Worm (Caenorhabditis elegans): ENCODE data around the gene H14A12.5.

Gene H14A12.5

ce11 chrIII:7498346-7498745, 29.5 kb upstream of the H14A12.5 start:
- TF ChIP-seq sptf-1 (tag; optimal IDR thresholded peaks at IDR 0.05) (peak; percentile 60), unc-120 (tag; optimal IDR thresholded peaks at IDR 0.05; ENCODE audit: poor library complexity, severe bottlenecking) (peak; percentile 23), ces-1 (GFP tag; optimal IDR thresholded peaks at IDR 0.05) (peak; percentile 85), mab-5 (tag; optimal IDR thresholded peaks at IDR 0.05) (no peak), drap-1 (GFP tag; optimal IDR thresholded peaks at IDR 0.05) (peak; percentile 57), ham-2 (GFP tag; optimal IDR thresholded peaks at IDR 0.05) (peak; percentile 65), cnd-1 (tag; optimal IDR thresholded peaks at IDR 0.05) (peak; percentile 19), ceh-39 (tag; optimal IDR thresholded peaks at IDR 0.05) (peak; percentile 28), nhr-237 (tag; optimal IDR thresholded peaks at IDR 0.05) (peak; percentile 78), snpc-4 (tag; optimal IDR thresholded peaks at IDR 0.05) (no peak), mls-2 (tag; optimal IDR thresholded peaks at IDR 0.05) (no peak), lsy-2 (tag; optimal IDR thresholded peaks at IDR 0.05) (peak; percentile 83), elt-3 (tag; optimal IDR thresholded peaks at IDR 0.05) (peak; percentile 24), nhr-12 (tag; optimal IDR thresholded peaks at IDR 0.05) (no peak), M03D4.4 (tag; optimal IDR thresholded peaks at IDR 0.05) (peak; percentile 3), lin-13 (tag; optimal IDR thresholded peaks at IDR 0.05) (peak; percentile 92), ceh-43 (GFP tag; optimal IDR thresholded peaks at IDR 0.05) (peak; percentile 49), hlh-1 (tag; optimal IDR thresholded peaks at IDR 0.05) (peak; percentile 57), lin-32 (GFP tag; optimal IDR thresholded peaks at IDR 0.05) (no peak), unc-62 (GFP tag; optimal IDR thresholded peaks at IDR 0.05) (peak; percentile 46), pha-4 (tag; optimal IDR thresholded peaks at IDR 0.05) (peak; percentile 78), flh-1 (GFP tag; optimal IDR thresholded peaks at IDR 0.05) (no peak), mep-1 (tag; optimal IDR thresholded peaks at IDR 0.05) (peak; percentile 97), ztf-11 (tag; optimal IDR thresholded peaks at IDR 0.05) (peak; percentile 41)

- TF ChIP-seq cnd-1 (tag; optimal IDR thresholded peaks at IDR 0.05) (no peak), ces-1 (GFP tag; optimal IDR thresholded peaks at IDR 0.05) (no peak), zip-8 (tag; optimal IDR thresholded peaks at IDR 0.05) (no peak), elt-3 (tag; optimal IDR thresholded peaks at IDR 0.05) (no peak), drap-1 (GFP tag; optimal IDR thresholded peaks at IDR 0.05) (no peak)
Measured at ce11 chrIII:7497782-7498266, 28.9 kb upstream of the H14A12.5 start, which contains the start of gene cgh-1. TSS of gene cgh-1 (minus strand) at chrIII:7497832.

DNA sequence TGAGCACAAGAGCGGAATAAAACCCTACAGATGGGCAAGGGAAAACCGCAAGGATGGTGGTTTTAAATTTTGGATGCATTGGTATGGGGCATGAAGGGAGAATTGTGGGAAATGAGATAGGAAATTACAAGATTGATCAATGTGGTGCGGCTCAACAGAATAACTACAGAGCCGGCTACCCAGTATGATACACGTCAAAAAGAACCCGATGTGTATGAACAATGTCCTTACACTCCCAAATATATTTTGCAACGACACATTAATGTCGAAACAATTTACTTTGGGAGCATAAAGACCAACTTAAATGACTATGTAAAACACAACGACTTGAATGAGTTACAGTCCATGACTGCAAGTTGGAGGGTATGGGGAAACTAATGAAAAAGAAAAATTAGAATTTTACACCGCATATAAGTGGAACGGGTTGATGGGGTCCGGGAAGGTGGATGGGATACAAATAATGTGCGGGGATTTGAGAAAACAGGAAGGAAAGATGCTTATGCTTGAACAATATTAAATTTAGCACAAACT, 26.8 kb upstream of the H14A12.5 start:
- TF ChIP-seq elt-1 (tag; optimal IDR thresholded peaks at IDR 0.05; ENCODE audit: borderline replicate concordance, insufficient read depth) (no peak), lin-32 (GFP tag; optimal IDR thresholded peaks at IDR 0.05) (no peak), sem-2 (GFP tag; optimal IDR thresholded peaks at IDR 0.05) (no peak), drap-1 (GFP tag; optimal IDR thresholded peaks at IDR 0.05) (no peak), lin-13 (tag; optimal IDR thresholded peaks at IDR 0.05) (no peak), unc-62 (GFP tag; optimal IDR thresholded peaks at IDR 0.05) (no peak)

DNA sequence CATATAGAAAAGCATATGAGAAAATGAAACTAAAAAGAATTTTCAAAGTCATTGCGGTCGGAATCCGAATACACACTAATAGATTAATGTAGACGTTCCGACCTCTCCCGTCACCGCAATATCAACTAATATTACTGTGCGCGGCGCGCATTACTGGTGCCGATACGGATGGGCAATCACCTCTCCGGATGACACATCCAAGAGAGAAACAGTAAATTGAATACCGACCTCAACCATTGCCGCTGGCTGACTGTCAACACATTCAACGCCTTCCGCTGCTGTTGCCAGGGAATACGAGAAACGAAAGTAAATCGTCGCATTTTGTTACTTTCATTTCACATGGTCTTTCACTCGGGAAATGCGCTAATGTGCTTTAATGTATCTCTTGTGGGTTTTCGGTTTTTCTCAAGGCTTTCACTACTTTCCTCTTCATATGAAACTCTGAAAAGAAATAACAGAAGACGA, 26.0 kb upstream of the H14A12.5 start:
- peak; percentile 51 for TF ChIP-seq ham-2 (GFP tag; optimal IDR thresholded peaks at IDR 0.05)
- peak; percentile 93 for TF ChIP-seq blmp-1 (tag; optimal IDR thresholded peaks at IDR 0.05)
- TF ChIP-seq nhr-76 (tag; optimal IDR thresholded peaks at IDR 0.05): no peak
- peak; percentile 59 for TF ChIP-seq mls-2 (tag; optimal IDR thresholded peaks at IDR 0.05)

DNA sequence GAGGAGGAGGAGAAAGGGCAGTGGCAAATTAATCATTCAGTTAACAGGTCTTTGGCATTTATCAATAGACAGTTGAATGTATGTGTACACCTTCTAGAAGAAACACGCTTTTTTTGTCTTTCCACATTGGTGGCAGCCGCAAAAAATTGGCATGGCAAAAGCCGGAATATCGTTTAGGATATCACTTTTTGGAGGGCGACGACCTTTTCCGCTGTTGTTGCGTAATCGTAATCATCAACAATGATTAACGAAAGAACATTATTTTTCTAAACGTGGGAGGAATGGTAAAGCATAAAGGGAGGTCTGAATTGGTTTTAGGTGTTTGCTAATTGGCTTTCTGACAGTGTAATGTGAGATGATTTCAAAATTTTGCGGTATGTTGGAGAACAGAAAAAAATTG, 23.1 kb upstream of the H14A12.5 start:
- peak; percentile 67 for TF ChIP-seq zip-8 (tag; optimal IDR thresholded peaks at IDR 0.05)
- TF ChIP-seq lin-32 (GFP tag; optimal IDR thresholded peaks at IDR 0.05): no peak

DNA sequence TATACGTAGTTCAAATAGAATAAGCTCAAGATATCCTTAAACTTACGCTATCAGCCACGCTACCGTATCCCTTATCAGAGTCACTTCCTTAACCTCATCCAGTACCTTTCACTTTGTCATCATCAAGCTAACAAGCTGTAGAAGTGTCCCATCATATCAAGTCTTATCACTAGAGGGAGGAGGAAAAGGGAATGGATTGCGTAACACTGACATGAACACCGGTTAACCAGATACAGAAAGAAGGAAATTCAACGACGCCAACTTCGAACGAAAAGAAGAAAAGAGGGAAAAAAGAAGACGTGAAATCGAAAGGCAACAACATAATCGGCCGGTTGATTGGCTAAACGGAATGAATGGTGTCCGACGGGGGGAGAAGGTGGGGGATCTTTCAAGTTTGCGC, 21.2 kb upstream of the H14A12.5 start:
- TF ChIP-seq lin-13 (tag; optimal IDR thresholded peaks at IDR 0.05): no peak
- TF ChIP-seq zip-8 (tag; optimal IDR thresholded peaks at IDR 0.05): peak; percentile 48
- TF ChIP-seq pha-4 (tag; optimal IDR thresholded peaks at IDR 0.05): no peak
- TF ChIP-seq elt-1 (tag; optimal IDR thresholded peaks at IDR 0.05; ENCODE audit: borderline replicate concordance, insufficient read depth): no peak
